Fruit fly (Drosophila melanogaster) whole organism: Measurements from ENCODE around the gene CG13614.

Experiments used
- CG8478 ChIP-seq: fragments of >200 bp; optimal IDR thresholded peaks from 2 replicates; lab custom pipeline; 2018; ENCODE audit warnings: inconsistent platforms
- psq ChIP-seq: fragments of >200 bp; optimal IDR thresholded peaks from 2 replicates; lab custom pipeline; 2017
- usp ChIP-seq: fragments of >200 bp; optimal IDR thresholded peaks from 2 replicates; lab custom pipeline; 2017; ENCODE audit warnings: missing biosample characterization, missing genetic modification characterization, mixed read lengths

dm6 chr3R:24320342-24320711 lies 49.0 kb upstream of the CG13614 start:
- TF ChIP-seq CG8478 (lab: Kevin White, UChicago) = peak; percentile 12
- no peak for TF ChIP-seq psq (lab: Kevin White, UChicago)
- no peak for TF ChIP-seq usp (GFP tag; lab: Kevin White, UChicago)
